Fruit fly (Drosophila melanogaster): ENCODE results near the gene Gug.
A peak's percentile ranks its signal among the peaks of the same experiment; 100 is the strongest.

- TF ChIP-seq CG10631 (GFP tag; optimal IDR thresholded peaks at IDR 0.05) (no peak), CG31627 (GFP tag; optimal IDR thresholded peaks at IDR 0.05) (no peak), Hr4 (GFP tag; optimal IDR thresholded peaks at IDR 0.05) (no peak), eg (GFP tag; IDR thresholded peaks at IDR 0.05) (no peak), Eip93F (GFP tag; optimal IDR thresholded peaks at IDR 0.05) (no peak), CG10669 (GFP tag; optimal IDR thresholded peaks at IDR 0.05) (no peak), Eip78C (GFP tag) (peak; percentile 31), Blimp-1 (GFP tag; optimal IDR thresholded peaks at IDR 0.05) (no peak), OdsH (GFP tag; optimal IDR thresholded peaks at IDR 0.05) (no peak), CG16779 (tag; optimal IDR thresholded peaks at IDR 0.05) (no peak), Sox102F (GFP tag; optimal IDR thresholded peaks at IDR 0.05) (no peak), Lpt (GFP tag; optimal IDR thresholded peaks at IDR 0.05) (no peak), Hr38 (GFP tag; optimal IDR thresholded peaks at IDR 0.05) (no peak)
Measured at dm6 chr3L:8519232-8519631, 69.5 kb downstream of the Gug start.
